Fruit fly (Drosophila melanogaster) whole organism, embryonic: ENCODE data around the gene cype.
A peak's percentile ranks its signal among the peaks of the same experiment; 100 is the strongest.

ENCODE experiments used
- Antp ChIP-seq: fragments of 200-800 bp; sonication (Bioruptor generic); optimal IDR thresholded peaks from 3 replicates; lab custom pipeline; 2016; ENCODE audit warnings: missing biosample characterization, missing genetic modification characterization
- Bgb ChIP-seq: fragments of 200-800 bp; sonication (Bioruptor generic); IDR thresholded peaks from 2 replicates; pipeline ENCODE4 v1.3.6; 2022; ENCODE audit warnings: missing biosample characterization, missing genetic modification characterization; ENCODE audit not compliant: partially characterized antibody
- CG10366 ChIP-seq: fragments of 200-800 bp; sonication (Bioruptor generic); IDR thresholded peaks from 2 replicates; pipeline ENCODE4 v1.3.6; 2022; ENCODE audit warnings: missing biosample characterization, missing genetic modification characterization
- CG12155 ChIP-seq: fragments of 200-800 bp; sonication (Bioruptor generic); optimal IDR thresholded peaks from 3 replicates; lab custom pipeline; 2016; ENCODE audit warnings: missing biosample characterization, missing genetic modification characterization
- CG12769 ChIP-seq: fragments of 200-800 bp; sonication (Bioruptor generic); optimal IDR thresholded peaks from 2 replicates; lab custom pipeline; 2019; ENCODE audit warnings: missing biosample characterization, mild to moderate bottlenecking, missing genetic modification characterization, moderate library complexity
- CG12942 ChIP-seq: fragments of 200-800 bp; sonication (Bioruptor generic); optimal IDR thresholded peaks from 3 replicates; lab custom pipeline; 2016; ENCODE audit warnings: missing biosample characterization, missing genetic modification characterization
- CG13894 ChIP-seq: fragments of 200-800 bp; sonication (Bioruptor generic); optimal IDR thresholded peaks from 3 replicates; lab custom pipeline; 2018; ENCODE audit warnings: missing biosample characterization, mild to moderate bottlenecking, missing genetic modification characterization, moderate library complexity
- CG14014 ChIP-seq: fragments of 200-800 bp; sonication (Bioruptor generic); IDR thresholded peaks from 2 replicates; pipeline ENCODE4 v1.3.6; 2022; ENCODE audit warnings: missing biosample characterization, missing genetic modification characterization
- CG15073 ChIP-seq: fragments of 200-800 bp; sonication (Bioruptor generic); optimal IDR thresholded peaks from 2 replicates; lab custom pipeline; 2016; ENCODE audit warnings: missing biosample characterization, missing genetic modification characterization
- CG17829 ChIP-seq: fragments of 200-800 bp; optimal IDR thresholded peaks from 2 replicates; lab custom pipeline; 2019; ENCODE audit warnings: missing biosample characterization, mild to moderate bottlenecking, missing genetic modification characterization, moderate library complexity
- CG1792 ChIP-seq: fragments of 200-800 bp; sonication (Bioruptor generic); optimal IDR thresholded peaks from 2 replicates; lab custom pipeline; 2016; ENCODE audit warnings: missing biosample characterization, missing genetic modification characterization
- CG1832 ChIP-seq: fragments of 200-800 bp; sonication (Bioruptor generic); optimal IDR thresholded peaks from 2 replicates; lab custom pipeline; 2017; ENCODE audit warnings: missing biosample characterization, mild to moderate bottlenecking, missing genetic modification characterization, inconsistent platforms
- CG2120 ChIP-seq: fragments of 200-800 bp; sonication (Bioruptor generic); optimal IDR thresholded peaks from 3 replicates; lab custom pipeline; 2016; ENCODE audit warnings: missing biosample characterization, missing genetic modification characterization
- CG30403 ChIP-seq: fragments of 200-800 bp; sonication (Bioruptor generic); optimal IDR thresholded peaks from 3 replicates; lab custom pipeline; 2016; ENCODE audit warnings: missing biosample characterization, missing genetic modification characterization
- CG31441 ChIP-seq: fragments of 200-800 bp; sonication (Bioruptor generic); IDR thresholded peaks from 2 replicates; pipeline ENCODE4 v1.3.6; 2022; ENCODE audit warnings: missing biosample characterization, missing genetic modification characterization
- CG3281 ChIP-seq: fragments of 200-800 bp; sonication (Bioruptor generic); optimal IDR thresholded peaks from 3 replicates; lab custom pipeline; 2017; ENCODE audit warnings: missing biosample characterization, mild to moderate bottlenecking, missing genetic modification characterization
- CG3726 ChIP-seq: fragments of 200-800 bp; sonication (Bioruptor generic); IDR thresholded peaks from 3 replicates; pipeline ENCODE4, ENCODE4 v1.3.6; 2022; ENCODE audit warnings: missing biosample characterization, missing genetic modification characterization
- CG43689 ChIP-seq: fragments of 200-800 bp; sonication (Bioruptor generic); IDR thresholded peaks from 2 replicates; pipeline ENCODE4 v1.3.6; 2022; ENCODE audit warnings: missing biosample characterization, missing genetic modification characterization
- CG5953 ChIP-seq: fragments of 200-800 bp; sonication (Bioruptor generic); IDR thresholded peaks from 2 replicates; pipeline ENCODE4 v1.3.6; 2022; ENCODE audit warnings: missing biosample characterization, missing genetic modification characterization
- CG6272 ChIP-seq: fragments of 200-800 bp; sonication (Bioruptor generic); IDR thresholded peaks from 2 replicates; pipeline ENCODE4 v1.3.6; 2022; ENCODE audit warnings: missing biosample characterization, missing genetic modification characterization
- CG6689 ChIP-seq: fragments of 200-800 bp; sonication (Bioruptor generic); IDR thresholded peaks from 2 replicates; pipeline ENCODE4 v1.3.6; 2022; ENCODE audit warnings: missing biosample characterization, missing genetic modification characterization
- CG7963 ChIP-seq: fragments of 200-800 bp; sonication (Bioruptor generic); IDR thresholded peaks from 3 replicates; pipeline ENCODE4 v1.3.6; 2022; ENCODE audit warnings: missing biosample characterization, missing genetic modification characterization; ENCODE audit not compliant: partially characterized antibody
- CG8089 ChIP-seq: fragments of 200-800 bp; sonication (Bioruptor generic); optimal IDR thresholded peaks from 3 replicates; lab custom pipeline; 2016; ENCODE audit warnings: missing biosample characterization, missing genetic modification characterization
- Dek ChIP-seq: fragments of 200-800 bp; sonication (Bioruptor generic); optimal IDR thresholded peaks from 3 replicates; lab custom pipeline; 2019; ENCODE audit warnings: missing biosample characterization, mild to moderate bottlenecking, missing genetic modification characterization, moderate library complexity
- Dp ChIP-seq: fragments of 200-800 bp; sonication (Bioruptor generic); optimal IDR thresholded peaks from 2 replicates; lab custom pipeline; 2018; ENCODE audit warnings: missing biosample characterization, mild to moderate bottlenecking, missing genetic modification characterization, moderate library complexity
- Elba2 ChIP-seq: fragments of 200-800 bp; sonication (Bioruptor generic); optimal IDR thresholded peaks from 3 replicates; lab custom pipeline; 2016; ENCODE audit warnings: missing biosample characterization, missing genetic modification characterization
- HHEX ChIP-seq: fragments of 200-800 bp; sonication (Bioruptor generic); optimal IDR thresholded peaks from 3 replicates; lab custom pipeline; 2017; ENCODE audit warnings: missing biosample characterization, mild to moderate bottlenecking, missing genetic modification characterization, missing genetic modification reagents
- HLHmδ ChIP-seq: fragments of 200-800 bp; sonication (Bioruptor generic); optimal IDR thresholded peaks from 2 replicates; lab custom pipeline; 2018; ENCODE audit warnings: missing biosample characterization, mild to moderate bottlenecking, missing genetic modification characterization, moderate library complexity
- Hsf ChIP-seq: fragments of 200-800 bp; sonication (Bioruptor generic); optimal IDR thresholded peaks from 3 replicates; lab custom pipeline; 2016; ENCODE audit warnings: missing biosample characterization, missing genetic modification characterization
- MBD-R2 ChIP-seq: fragments of 200-800 bp; sonication (Bioruptor generic); IDR thresholded peaks from 2 replicates; pipeline ENCODE4 v1.3.6; 2022; ENCODE audit warnings: missing biosample characterization, missing genetic modification characterization
- MTF-1 ChIP-seq: fragments of 200-800 bp; sonication (Bioruptor generic); optimal IDR thresholded peaks from 2 replicates; lab custom pipeline; 2018; ENCODE audit warnings: missing biosample characterization, mild to moderate bottlenecking, missing genetic modification characterization, borderline replicate concordance
- NC2β ChIP-seq: fragments of 200-800 bp; sonication (Bioruptor generic); optimal IDR thresholded peaks from 2 replicates; lab custom pipeline; 2016; ENCODE audit warnings: missing biosample characterization, missing genetic modification characterization
- Neu2 ChIP-seq: fragments of 200-800 bp; sonication (Bioruptor generic); optimal IDR thresholded peaks from 3 replicates; lab custom pipeline; 2016; ENCODE audit warnings: missing biosample characterization, missing genetic modification characterization, borderline replicate concordance
- Side ChIP-seq: fragments of 200-800 bp; sonication (Bioruptor generic); optimal IDR thresholded peaks from 2 replicates; lab custom pipeline; 2016; ENCODE audit warnings: missing biosample characterization, missing genetic modification characterization
- Sox100B ChIP-seq: fragments of 200-800 bp; sonication (Bioruptor generic); optimal IDR thresholded peaks from 3 replicates; lab custom pipeline; 2018; ENCODE audit warnings: missing biosample characterization, mild to moderate bottlenecking, missing genetic modification characterization
- bbx ChIP-seq: fragments of 200-800 bp; sonication (Bioruptor generic); IDR thresholded peaks from 2 replicates; pipeline ENCODE4 v1.3.6; 2022; ENCODE audit warnings: missing biosample characterization, missing genetic modification characterization; ENCODE audit not compliant: partially characterized antibody
- cg ChIP-seq: fragments of 200-800 bp; sonication (Bioruptor generic); optimal IDR thresholded peaks from 3 replicates; lab custom pipeline; 2019; ENCODE audit warnings: missing biosample characterization, mild to moderate bottlenecking, missing genetic modification characterization, moderate library complexity
- da ChIP-seq: fragments of 200-800 bp; sonication (Bioruptor generic); optimal IDR thresholded peaks from 2 replicates; lab custom pipeline; 2016; ENCODE audit warnings: missing biosample characterization, missing genetic modification characterization
- fd64A ChIP-seq: fragments of 200-800 bp; sonication (Bioruptor generic); optimal IDR thresholded peaks from 3 replicates; lab custom pipeline; 2018; ENCODE audit warnings: missing biosample characterization, mild to moderate bottlenecking, missing genetic modification characterization
- ftz-f1 ChIP-seq: fragments of 200-800 bp; sonication (Bioruptor generic); optimal IDR thresholded peaks from 2 replicates; lab custom pipeline; 2016; ENCODE audit warnings: missing biosample characterization, missing genetic modification characterization
- jumu ChIP-seq: fragments of 200-800 bp; sonication (Bioruptor generic); optimal IDR thresholded peaks from 3 replicates; lab custom pipeline; 2016; ENCODE audit warnings: missing biosample characterization, missing genetic modification characterization
- org-1 ChIP-seq: fragments of 200-800 bp; sonication (Bioruptor generic); optimal IDR thresholded peaks from 2 replicates; lab custom pipeline; 2017; ENCODE audit warnings: missing biosample characterization, missing genetic modification characterization
- schlank ChIP-seq: fragments of 200-800 bp; sonication (Bioruptor generic); optimal IDR thresholded peaks from 2 replicates; lab custom pipeline; 2018; ENCODE audit warnings: missing biosample characterization, mild to moderate bottlenecking, missing genetic modification characterization
- scrt ChIP-seq: fragments of 200-800 bp; sonication (Bioruptor generic); optimal IDR thresholded peaks from 2 replicates; lab custom pipeline; 2018; ENCODE audit warnings: missing biosample characterization, mild to moderate bottlenecking, missing genetic modification characterization, moderate library complexity
- sd ChIP-seq: fragments of 200-800 bp; sonication (Bioruptor generic); optimal IDR thresholded peaks from 3 replicates; lab custom pipeline; 2018; ENCODE audit warnings: missing biosample characterization, mild to moderate bottlenecking, missing genetic modification characterization, moderate library complexity
- seq ChIP-seq: fragments of 200-800 bp; sonication (Bioruptor generic); IDR thresholded peaks from 2 replicates; pipeline ENCODE4 v1.3.6; 2022; ENCODE audit warnings: missing biosample characterization, missing genetic modification characterization
- slou ChIP-seq: fragments of 200-800 bp; sonication (Bioruptor generic); optimal IDR thresholded peaks from 3 replicates; lab custom pipeline; 2016; ENCODE audit warnings: missing biosample characterization, missing genetic modification characterization
- sna ChIP-seq: fragments of 200-800 bp; sonication (Bioruptor generic); IDR thresholded peaks from 2 replicates; pipeline ENCODE4 v1.3.6; 2022; ENCODE audit warnings: missing biosample characterization, missing genetic modification characterization; ENCODE audit not compliant: partially characterized antibody
- z ChIP-seq: fragments of 200-800 bp; sonication (Bioruptor generic); IDR thresholded peaks from 3 replicates; pipeline ENCODE4 v1.3.6; 2022; ENCODE audit warnings: missing biosample characterization, missing genetic modification characterization

Gene cype

DNA sequence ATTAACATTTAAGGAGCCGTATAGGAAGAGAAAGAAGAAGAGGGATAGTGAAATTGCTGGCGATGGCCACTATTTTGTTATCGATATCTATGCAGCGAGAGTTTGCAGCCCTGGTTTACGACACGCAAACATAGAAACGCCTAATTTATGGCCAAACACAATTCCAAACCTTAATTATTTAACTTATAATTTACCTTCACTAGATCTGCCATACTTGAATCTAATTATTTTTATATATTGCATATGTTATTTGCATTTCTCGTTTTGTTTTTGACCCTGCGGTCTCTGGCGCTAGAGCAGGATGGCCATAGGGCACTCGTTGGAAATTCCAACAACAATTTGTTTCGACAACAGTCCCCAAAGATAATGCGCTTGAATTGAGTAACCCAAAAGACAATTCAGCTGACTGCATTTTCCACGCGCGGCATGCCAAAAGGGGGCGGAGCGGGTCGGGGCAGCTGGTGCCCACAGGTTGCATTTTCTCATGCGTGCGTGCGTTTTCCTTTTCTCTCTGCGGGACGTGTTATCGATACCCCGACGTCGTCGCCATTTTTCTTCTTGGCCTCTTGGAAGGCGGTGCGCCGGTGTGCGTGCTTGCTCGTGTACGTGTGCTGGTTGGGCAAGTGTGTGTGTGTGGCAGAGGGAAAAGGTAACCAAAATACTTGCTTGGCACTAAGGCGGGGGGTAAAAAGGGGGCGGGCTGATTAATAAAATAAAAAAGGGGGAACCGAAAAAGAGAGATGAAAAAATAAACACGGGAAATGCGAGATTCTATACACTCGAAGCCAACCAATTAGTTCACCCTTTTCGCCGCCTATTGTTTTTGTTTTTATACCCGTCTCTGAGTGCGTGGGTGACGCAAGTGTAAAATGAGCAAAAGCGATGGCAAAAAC is 1.8 kb upstream of the cype start (continued):
- TF ChIP-seq schlank (tag; lab: Kevin White, UChicago), result no peak
- TF ChIP-seq Elba2 (GFP tag; lab: Kevin White, UChicago), result no peak
- TF ChIP-seq org-1 (GFP tag; lab: Kevin White, UChicago), result peak; percentile 44
- peak; percentile 10 for TF ChIP-seq HLHmδ (GFP tag; lab: Kevin White, UChicago)
- TF ChIP-seq fd64A, result peak; percentile 23
- TF ChIP-seq Antp (GFP tag; lab: Kevin White, UChicago), result peak; percentile 41
- TF ChIP-seq CG3281 (GFP tag; lab: Kevin White, UChicago), result no peak
- no peak for TF ChIP-seq Neu2 (GFP tag; lab: Kevin White, UChicago)
- no peak for TF ChIP-seq CG1792 (GFP tag; lab: Kevin White, UChicago)
- no peak for TF ChIP-seq CG43689
- peak; percentile 13 for TF ChIP-seq CG8089 (GFP tag; lab: Kevin White, UChicago)
- TF ChIP-seq bbx (GFP tag; lab: Robert Waterston, UW), result peak; percentile 69
- peak; percentile 57 for TF ChIP-seq CG1832 (GFP tag; lab: Kevin White, UChicago)
- TF ChIP-seq CG12769 (tag; lab: Kevin White, UChicago), result no peak
- no peak for TF ChIP-seq z
- peak; percentile 36 for TF ChIP-seq CG6272 (GFP tag; lab: Robert Waterston, UW)
- peak; percentile 68 for TF ChIP-seq sd (tag; lab: Kevin White, UChicago)
- no peak for TF ChIP-seq jumu (GFP tag; lab: Kevin White, UChicago)
- peak; percentile 79 for TF ChIP-seq CG12155
- TF ChIP-seq Dp (GFP tag; lab: Kevin White, UChicago), result no peak
- TF ChIP-seq Hsf (GFP tag; lab: Kevin White, UChicago), result no peak
- TF ChIP-seq CG3726 (GFP tag; lab: Robert Waterston, UW), result peak; percentile 53; the same call in 1 of the 3 replicates
- TF ChIP-seq cg, result peak; percentile 89
- TF ChIP-seq CG30403 (GFP tag; lab: Kevin White, UChicago), result peak; percentile 14
- TF ChIP-seq CG10366 (GFP tag; lab: Robert Waterston, UW), result peak; percentile 67
- no peak for TF ChIP-seq NC2β (GFP tag; lab: Kevin White, UChicago)
- no peak for TF ChIP-seq HHEX
- peak; percentile 75 for TF ChIP-seq seq (GFP tag; lab: Robert Waterston, UW)
- peak; percentile 70 for TF ChIP-seq sna
- TF ChIP-seq CG6689 (GFP tag; lab: Robert Waterston, UW), result peak; percentile 57
- no peak for TF ChIP-seq da (GFP tag; lab: Kevin White, UChicago)
- no peak for TF ChIP-seq Dek (tag; lab: Kevin White, UChicago)
- no peak for TF ChIP-seq slou
- TF ChIP-seq Side, result no peak
- peak; percentile 8 for TF ChIP-seq CG12942
- no peak for TF ChIP-seq CG31441
- TF ChIP-seq CG2120 (GFP tag; lab: Kevin White, UChicago), result peak; percentile 57
- no peak for TF ChIP-seq Sox100B
- TF ChIP-seq ftz-f1 (GFP tag; lab: Kevin White, UChicago), result no peak
- peak; percentile 45; the same call in 1 of the 2 replicates for TF ChIP-seq CG5953 (GFP tag; lab: Robert Waterston, UW)
- TF ChIP-seq CG7963, result peak; percentile 52; the same call in 1 of the 3 replicates
- TF ChIP-seq CG15073 (GFP tag; lab: Kevin White, UChicago), result no peak
- TF ChIP-seq CG17829, result peak; percentile 15
- TF ChIP-seq CG13894 (tag; lab: Kevin White, UChicago), result no peak
- TF ChIP-seq scrt (GFP tag; lab: Kevin White, UChicago), result peak; percentile 18
- TF ChIP-seq Bgb, result peak; percentile 55
- TF ChIP-seq MTF-1 (GFP tag; lab: Kevin White, UChicago), result no peak
- peak; percentile 49 for TF ChIP-seq MBD-R2 (GFP tag; lab: Robert Waterston, UW)
- peak; percentile 73 for TF ChIP-seq CG14014 (GFP tag; lab: Robert Waterston, UW)
